Worm (Caenorhabditis elegans) whole organism, young adult: Measurements from ENCODE around the gene fbxa-183.

Experiments
- B0035.1 ChIP-seq: sonication (generic microtip); optimal IDR thresholded peaks from 2 replicates; lab custom pipeline; 2016; ENCODE audit warnings: missing genetic modification characterization, mild to moderate bottlenecking, missing compliant biosample characterization, missing genotype, missing genetic modification reagents
- F10E7.11 ChIP-seq: sonication (generic microtip); optimal IDR thresholded peaks from 2 replicates; lab custom pipeline; 2017; ENCODE audit warnings: mild to moderate bottlenecking, missing genetic modification characterization, moderate library complexity, missing compliant biosample characterization
- F33H1.4 ChIP-seq: fragments of 200-800 bp; sonication (Bioruptor generic); IDR thresholded peaks from 2 replicates; pipeline ENCODE4 v1.3.6; 2022; ENCODE audit warnings: missing genetic modification reagents, missing genetic modification characterization, missing compliant biosample characterization
- F37B4.10 ChIP-seq: fragments of 200-800 bp; sonication (Bioruptor generic); IDR thresholded peaks from 2 replicates; pipeline ENCODE4 v1.3.6; 2022; ENCODE audit warnings: missing genetic modification characterization, missing compliant biosample characterization
- F39B2.1 ChIP-seq: fragments of 200-800 bp; sonication (Bioruptor generic); IDR thresholded peaks from 2 replicates; pipeline ENCODE4 v1.3.6; 2022; ENCODE audit warnings: missing genetic modification reagents, missing genetic modification characterization, missing compliant biosample characterization
- F49E8.2 ChIP-seq: sonication (generic microtip); optimal IDR thresholded peaks from 3 replicates; lab custom pipeline; 2017; ENCODE audit warnings: missing genetic modification characterization, mild to moderate bottlenecking, missing compliant biosample characterization, antibody characterized with exemption, moderate library complexity; ENCODE audit not compliant: insufficient read depth
- F55B11.4 ChIP-seq: sonication (generic microtip); optimal IDR thresholded peaks from 2 replicates; lab custom pipeline; 2016; ENCODE audit warnings: missing compliant biosample characterization, missing genetic modification characterization, borderline replicate concordance; ENCODE audit not compliant: insufficient read depth
- F57A8.1 ChIP-seq: fragments of 200-800 bp; sonication (Bioruptor generic); optimal IDR thresholded peaks from 2 replicates; lab custom pipeline; 2018; ENCODE audit warnings: mild to moderate bottlenecking, missing genetic modification characterization, moderate library complexity, missing compliant biosample characterization
- T07F8.4 ChIP-seq: sonication (generic microtip); optimal IDR thresholded peaks from 2 replicates; lab custom pipeline; 2016; ENCODE audit warnings: mild to moderate bottlenecking, missing genetic modification characterization, moderate library complexity, missing compliant biosample characterization
- T26A5.8 ChIP-seq: sonication (generic microtip); optimal IDR thresholded peaks from 2 replicates; lab custom pipeline; 2016; ENCODE audit warnings: missing genetic modification characterization, missing compliant biosample characterization
- Y53F4B.3 ChIP-seq: fragments of 200-800 bp; sonication (Bioruptor generic); IDR thresholded peaks from 2 replicates; pipeline ENCODE4 v1.3.6; 2022; ENCODE audit warnings: missing genetic modification reagents, missing genetic modification characterization, missing compliant biosample characterization
- Y67H2A.10 ChIP-seq: fragments of 200-800 bp; sonication (Bioruptor generic); conservative IDR thresholded peaks from 2 replicates; pipeline ENCODE4 v1.3.6; 2022; ENCODE audit warnings: missing genetic modification reagents, missing genetic modification characterization, missing compliant biosample characterization
- ZK185.1 ChIP-seq: sonication (generic microtip); optimal IDR thresholded peaks from 2 replicates; lab custom pipeline; 2016; ENCODE audit warnings: mild to moderate bottlenecking, missing genetic modification characterization, missing compliant biosample characterization; ENCODE audit not compliant: poor library complexity, severe bottlenecking
- akir-1 ChIP-seq: fragments of 200-800 bp; sonication (Bioruptor generic); optimal IDR thresholded peaks from 2 replicates; lab custom pipeline; 2018; ENCODE audit warnings: mild to moderate bottlenecking, missing genetic modification characterization, moderate library complexity, missing compliant biosample characterization
- aptf-2 ChIP-seq: fragments of 200-800 bp; sonication (Bioruptor generic); conservative IDR thresholded peaks from 2 replicates; pipeline ENCODE4 v1.3.6; 2022; ENCODE audit warnings: missing genetic modification reagents, missing genetic modification characterization, missing compliant biosample characterization
- athp-1 ChIP-seq: sonication (generic microtip); optimal IDR thresholded peaks from 2 replicates; lab custom pipeline; 2017; ENCODE audit warnings: mild to moderate bottlenecking, missing genetic modification characterization, missing compliant biosample characterization
- attf-3 ChIP-seq: fragments of 200-800 bp; sonication (Bioruptor generic); conservative IDR thresholded peaks from 2 replicates; pipeline ENCODE4 v1.3.6; 2022; ENCODE audit warnings: missing genetic modification reagents, missing genetic modification characterization, missing compliant biosample characterization
- attf-5 ChIP-seq: fragments of 200-800 bp; sonication (Bioruptor generic); optimal IDR thresholded peaks from 2 replicates; lab custom pipeline; 2018; ENCODE audit warnings: mild to moderate bottlenecking, missing genetic modification characterization, missing compliant biosample characterization
- bed-2 ChIP-seq: fragments of 200-800 bp; sonication (Bioruptor generic); IDR thresholded peaks from 2 replicates; pipeline ENCODE4 v1.3.6; 2022; ENCODE audit warnings: missing genetic modification reagents, missing genetic modification characterization, missing compliant biosample characterization
- ccch-3 ChIP-seq: fragments of 200-800 bp; sonication (Bioruptor generic); optimal IDR thresholded peaks from 2 replicates; lab custom pipeline; 2018; ENCODE audit warnings: mild to moderate bottlenecking, missing genetic modification characterization, missing compliant biosample characterization
- cebp-2 ChIP-seq: fragments of 200-800 bp; sonication (Bioruptor generic); IDR thresholded peaks from 2 replicates; pipeline ENCODE4 v1.3.6; 2022; ENCODE audit warnings: missing genetic modification characterization, missing compliant biosample characterization
- ceh-40 ChIP-seq: fragments of 200-800 bp; sonication (Bioruptor generic); IDR thresholded peaks from 2 replicates; pipeline ENCODE4 v1.3.6; 2022; ENCODE audit warnings: missing genetic modification characterization, missing compliant biosample characterization
- ceh-91 ChIP-seq: fragments of 200-800 bp; sonication (Bioruptor generic); IDR thresholded peaks from 2 replicates; pipeline ENCODE4 v1.3.6; 2022; ENCODE audit warnings: missing genetic modification reagents, missing genetic modification characterization, missing compliant biosample characterization
- chd-7 ChIP-seq: sonication (generic microtip); optimal IDR thresholded peaks from 2 replicates; lab custom pipeline; 2016; ENCODE audit warnings: mild to moderate bottlenecking, missing genetic modification characterization, moderate library complexity, missing compliant biosample characterization
- dpff-1 ChIP-seq: sonication (generic microtip); optimal IDR thresholded peaks from 2 replicates; lab custom pipeline; 2017; ENCODE audit warnings: mild to moderate bottlenecking, missing genetic modification characterization, missing compliant biosample characterization
- egrh-3 ChIP-seq: fragments of 200-800 bp; sonication (Bioruptor generic); IDR thresholded peaks from 2 replicates; pipeline ENCODE4 v1.3.6; 2022; ENCODE audit warnings: missing genetic modification reagents, missing genetic modification characterization, missing compliant biosample characterization
- hlh-12 ChIP-seq: sonication (generic microtip); optimal IDR thresholded peaks from 2 replicates; lab custom pipeline; 2016; ENCODE audit warnings: missing genetic modification characterization, missing compliant biosample characterization
- hlh-26 ChIP-seq: fragments of 200-800 bp; sonication (Bioruptor generic); conservative IDR thresholded peaks from 2 replicates; pipeline ENCODE4 v1.3.6; 2022; ENCODE audit warnings: missing genetic modification reagents, missing genetic modification characterization, missing compliant biosample characterization
- hmg-20 ChIP-seq: fragments of 200-800 bp; sonication (Bioruptor generic); IDR thresholded peaks from 2 replicates; pipeline ENCODE4 v1.3.6; 2022; ENCODE audit warnings: missing genetic modification reagents, missing genetic modification characterization, missing compliant biosample characterization
- hsf-1 ChIP-seq: fragments of 200-800 bp; sonication (Bioruptor generic); IDR thresholded peaks from 2 replicates; pipeline ENCODE4 v1.3.6; 2022; ENCODE audit warnings: missing genetic modification reagents, missing genetic modification characterization, missing compliant biosample characterization
- let-526 ChIP-seq: fragments of 200-800 bp; sonication (Bioruptor generic); IDR thresholded peaks from 2 replicates; pipeline ENCODE4 v1.3.6; 2022; ENCODE audit warnings: missing genetic modification reagents, missing genetic modification characterization, missing compliant biosample characterization
- let-607 ChIP-seq, 2 experiments: fragments of 200-800 bp in 1 of 2; sonication (Bioruptor generic) in 1 of 2; sonication (generic microtip) in 1 of 2; optimal IDR thresholded peaks; 2 replicates each; lab custom pipeline; 2016 to 2018; ENCODE audit warnings: mild to moderate bottlenecking in 2 of 2, missing compliant biosample characterization in 2 of 2, missing genetic modification characterization in 2 of 2, moderate library complexity in 2 of 2, missing genotype in 1 of 2
- madf-3 ChIP-seq: fragments of 200-800 bp; sonication (Bioruptor generic); IDR thresholded peaks from 2 replicates; pipeline ENCODE4 v1.3.6; 2022; ENCODE audit warnings: missing genetic modification reagents, missing genetic modification characterization, missing compliant biosample characterization
- mxl-1 ChIP-seq: sonication (generic microtip); optimal IDR thresholded peaks from 2 replicates; lab custom pipeline; 2016; ENCODE audit warnings: missing genetic modification characterization, missing compliant biosample characterization
- nfyb-1 ChIP-seq: fragments of 200-800 bp; sonication (Bioruptor generic); IDR thresholded peaks from 2 replicates; pipeline ENCODE4 v1.3.6; 2022; ENCODE audit warnings: missing genetic modification reagents, missing genetic modification characterization, missing compliant biosample characterization
- nhr-179 ChIP-seq: sonication (generic microtip); optimal IDR thresholded peaks from 2 replicates; lab custom pipeline; 2016; ENCODE audit warnings: mild to moderate bottlenecking, missing genetic modification characterization, missing compliant biosample characterization
- nhr-80 ChIP-seq: sonication (generic microtip); optimal IDR thresholded peaks from 2 replicates; lab custom pipeline; 2016; ENCODE audit warnings: missing genetic modification characterization, missing compliant biosample characterization
- nhr-90 ChIP-seq: sonication (generic microtip); optimal IDR thresholded peaks from 2 replicates; lab custom pipeline; 2016; ENCODE audit warnings: missing genotype, mild to moderate bottlenecking, missing genetic modification characterization, missing compliant biosample characterization
- rcor-1 ChIP-seq: fragments of 200-800 bp; sonication (Bioruptor generic); IDR thresholded peaks from 2 replicates; pipeline ENCODE4 v1.3.6; 2022; ENCODE audit warnings: missing genetic modification reagents, missing genetic modification characterization, missing compliant biosample characterization
- rpc-1 ChIP-seq, 2 experiments: fragments of 150-350 bp in 1 of 2; sonication (generic microtip) in 1 of 2; optimal IDR thresholded peaks; 2 replicates each; lab custom pipeline; 2014 to 2018; ENCODE audit warnings: missing biosample characterization in 1 of 2, missing genetic modification characterization in 1 of 2, missing genetic modification reagents in 1 of 2, missing genotype in 1 of 2
- tlf-1 ChIP-seq: fragments of 200-800 bp; sonication (Bioruptor generic); optimal IDR thresholded peaks from 2 replicates; lab custom pipeline; 2018; ENCODE audit warnings: mild to moderate bottlenecking, missing genetic modification characterization, missing compliant biosample characterization
- unc-130 ChIP-seq: sonication (generic microtip); optimal IDR thresholded peaks from 2 replicates; lab custom pipeline; 2016; ENCODE audit warnings: missing genetic modification reagents, missing genetic modification characterization, missing compliant biosample characterization
- ztf-18 ChIP-seq: sonication (generic microtip); optimal IDR thresholded peaks from 2 replicates; lab custom pipeline; 2016; ENCODE audit warnings: missing genotype, mild to moderate bottlenecking, missing genetic modification characterization, missing compliant biosample characterization
- ztf-25 ChIP-seq: fragments of 200-800 bp; sonication (Bioruptor generic); IDR thresholded peaks from 2 replicates; pipeline ENCODE4 v1.3.6; 2022; ENCODE audit warnings: missing genetic modification reagents, missing genetic modification characterization, missing compliant biosample characterization
- ztf-26 ChIP-seq: sonication (generic microtip); optimal IDR thresholded peaks from 2 replicates; lab custom pipeline; 2017; ENCODE audit warnings: missing genetic modification characterization, missing compliant biosample characterization
- ztf-3 ChIP-seq: fragments of 200-800 bp; sonication (Bioruptor generic); optimal IDR thresholded peaks from 2 replicates; lab custom pipeline; 2018; ENCODE audit warnings: mild to moderate bottlenecking, missing genetic modification characterization, missing compliant biosample characterization
- ztf-6 ChIP-seq: fragments of 200-800 bp; sonication (Bioruptor generic); IDR thresholded peaks from 2 replicates; pipeline ENCODE4 v1.3.6; 2022; ENCODE audit warnings: missing genetic modification reagents, missing genetic modification characterization, missing compliant biosample characterization

Gene fbxa-183

ce11 chrV:5790497-5791280, 8.1 kb upstream of the fbxa-183 start, which contains the start of the genes nhr-142 and F44E7.9 (continued):
- TF ChIP-seq ZK185.1 (tag; lab: Kevin White, UChicago) (peak; percentile 55), Y67H2A.10 (no peak), ztf-26 (tag; lab: Kevin White, UChicago) (peak; percentile 47), akir-1 (GFP tag; lab: Kevin White, UChicago) (no peak), hmg-20 (GFP tag; lab: Robert Waterston, UW) (peak; percentile 45; the same call in 1 of the 2 replicates), T26A5.8 (tag; lab: Kevin White, UChicago) (no peak), F49E8.2 (tag; lab: Kevin White, UChicago) (peak; percentile 42), attf-5 (peak; percentile 86), ztf-25 (0 out of 2 replicates have a peak, but pooled peaks have one; percentile 9), rcor-1 (GFP tag; lab: Robert Waterston, UW) (peak; percentile 87), rpc-1 (optimal IDR thresholded peaks at IDR 0.05; lab: Kevin White, UChicago) (peak; percentile 0), rpc-1 (tag; optimal IDR thresholded peaks at IDR 0.05; lab: Kevin White, UChicago) (no peak), Y53F4B.3 (GFP tag; lab: Robert Waterston, UW) (no peak), ztf-6 (GFP tag; lab: Robert Waterston, UW) (no peak), B0035.1 (tag; lab: Kevin White, UChicago) (peak; percentile 43), nhr-80 (tag; lab: Kevin White, UChicago) (peak; percentile 73), F37B4.10 (GFP tag; lab: Robert Waterston, UW) (no peak), cebp-2 (GFP tag; lab: Robert Waterston, UW) (no peak), let-526 (peak; percentile 67; the same call in 1 of the 2 replicates), aptf-2 (no peak), egrh-3 (peak; percentile 51; the same call in 1 of the 2 replicates), T07F8.4 (tag; lab: Kevin White, UChicago) (no peak), ztf-3 (no peak), F33H1.4 (peak; percentile 67), ztf-18 (tag; lab: Kevin White, UChicago) (peak; percentile 98), madf-3 (GFP tag; lab: Robert Waterston, UW) (0 out of 2 replicates have a peak, but pooled peaks have one; percentile 57), nfyb-1 (peak; percentile 63; the same call in 1 of the 2 replicates), ceh-91 (GFP tag; lab: Robert Waterston, UW) (peak; percentile 54), nhr-90 (tag; lab: Kevin White, UChicago) (no peak), athp-1 (peak; percentile 56), F55B11.4 (tag; lab: Kevin White, UChicago) (no peak), ccch-3 (no peak), hlh-26 (GFP tag; lab: Robert Waterston, UW) (no peak), hsf-1 (GFP tag; lab: Robert Waterston, UW) (0 out of 2 replicates have a peak, but pooled peaks have one; percentile 10), F57A8.1 (GFP tag; lab: Kevin White, UChicago) (no peak), nhr-179 (no peak), bed-2 (no peak), unc-130 (peak; percentile 40), ceh-40 (no peak), dpff-1 (tag; lab: Kevin White, UChicago) (no peak), let-607 (tag; optimal IDR thresholded peaks at IDR 0.05; lab: Kevin White, UChicago) (peak in 1 of 2 experiments; percentile 53), hlh-12 (tag; lab: Kevin White, UChicago) (no peak), chd-7 (tag; lab: Kevin White, UChicago) (peak; percentile 22), mxl-1 (tag; lab: Kevin White, UChicago) (no peak), F10E7.11 (no peak), attf-3 (GFP tag; lab: Robert Waterston, UW) (peak; percentile 71), F39B2.1 (no peak), tlf-1 (peak; percentile 78)
